Worm (Caenorhabditis elegans): Measurements from ENCODE around the gene lact-4.

ce11 chrII:8428758-8428946 is 51.6 kb downstream of the lact-4 start, which contains the start of gene F14E5.2:
- TF ChIP-seq nhr-237 (tag; optimal IDR thresholded peaks at IDR 0.05) (no peak), ztf-4 (tag; optimal IDR thresholded peaks at IDR 0.05) (no peak), ceh-16 (tag; optimal IDR thresholded peaks at IDR 0.05) (no peak), mdl-1 (tag; optimal IDR thresholded peaks at IDR 0.05) (no peak), ceh-82 (tag; optimal IDR thresholded peaks at IDR 0.05) (no peak), elt-3 (tag; optimal IDR thresholded peaks at IDR 0.05) (no peak), daf-12 (tag; optimal IDR thresholded peaks at IDR 0.05) (no peak), pha-4 (tag; optimal IDR thresholded peaks at IDR 0.05) (no peak)
